Worm (Caenorhabditis elegans): ENCODE results near the gene C17C3.24.

DNA sequence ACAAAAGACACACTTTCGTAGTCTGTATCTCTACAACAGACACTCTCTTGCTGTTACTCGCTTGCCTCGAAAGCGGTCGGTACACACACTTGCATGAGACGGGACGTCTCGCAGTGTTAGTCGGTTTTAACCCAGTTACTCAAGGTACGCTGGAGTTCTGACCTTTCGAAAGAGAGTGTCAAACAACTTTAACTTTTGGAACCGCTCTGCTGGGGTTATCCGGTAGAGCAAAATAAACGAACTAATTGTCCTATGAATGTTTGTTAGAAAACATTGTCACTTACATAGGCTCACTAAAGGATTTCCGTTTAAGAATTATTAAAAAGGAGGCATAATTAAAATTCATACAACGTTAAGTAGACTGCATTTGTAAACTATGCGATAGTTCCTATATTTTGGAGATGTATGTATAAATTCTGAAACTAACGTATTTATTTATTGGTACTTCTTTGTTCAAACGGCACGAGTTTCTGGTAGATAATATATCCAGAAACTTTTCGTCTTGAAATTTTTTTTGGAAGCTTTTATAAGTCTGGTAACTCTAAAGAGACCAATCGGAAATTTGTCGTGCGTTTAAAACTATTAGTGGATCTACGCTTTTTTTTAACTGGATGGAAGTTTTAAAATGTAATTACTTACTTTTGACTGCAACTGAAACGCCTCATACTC is 2.0 kb upstream of the C17C3.24 start:
- TF ChIP-seq lin-32 (GFP tag; optimal IDR thresholded peaks at IDR 0.05) (peak; percentile 78), unc-39 (tag; optimal IDR thresholded peaks at IDR 0.05) (peak; percentile 55), blmp-1 (tag; optimal IDR thresholded peaks at IDR 0.05) (no peak), nhr-28 (tag; optimal IDR thresholded peaks at IDR 0.05) (peak; percentile 24), nhr-76 (tag; optimal IDR thresholded peaks at IDR 0.05) (no peak), cnd-1 (tag; optimal IDR thresholded peaks at IDR 0.05) (peak; percentile 80), ces-1 (GFP tag; optimal IDR thresholded peaks at IDR 0.05) (peak; percentile 99), lin-13 (tag; optimal IDR thresholded peaks at IDR 0.05) (peak; percentile 85), lsy-2 (tag; optimal IDR thresholded peaks at IDR 0.05) (peak; percentile 84), snpc-4 (tag; optimal IDR thresholded peaks at IDR 0.05) (no peak), elt-1 (tag; optimal IDR thresholded peaks at IDR 0.05; ENCODE audit: borderline replicate concordance, insufficient read depth) (no peak), ceh-39 (tag; optimal IDR thresholded peaks at IDR 0.05) (peak; percentile 74), sptf-1 (tag; optimal IDR thresholded peaks at IDR 0.05) (peak; percentile 93), ceh-43 (GFP tag; optimal IDR thresholded peaks at IDR 0.05) (peak; percentile 86)
